Worm (Caenorhabditis elegans): Measurements from ENCODE around the gene ergi-1.

The ergi-1 gene

DNA sequence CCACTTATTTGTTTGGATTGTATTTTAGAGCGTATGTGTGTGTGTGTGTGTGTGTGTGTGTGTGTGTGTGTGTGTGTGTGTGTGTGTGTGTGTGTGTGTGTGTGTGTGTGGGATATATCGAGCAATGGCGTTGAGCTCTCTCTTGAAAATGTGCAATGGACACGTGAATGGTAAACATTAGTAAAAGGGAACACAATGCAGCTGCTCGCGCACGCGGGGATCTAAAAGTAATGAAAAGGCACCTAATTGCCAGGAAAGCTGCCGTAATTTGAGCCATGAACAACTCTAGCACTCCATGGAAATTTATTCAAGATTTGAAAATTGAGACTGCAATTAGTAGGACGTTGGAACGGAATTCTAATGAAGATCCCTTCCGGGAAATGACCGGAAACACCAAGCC lies 8.2 kb upstream of the ergi-1 start (continued):
- TF ChIP-seq lsy-2 (tag; optimal IDR thresholded peaks at IDR 0.05) (no peak), unc-62 (GFP tag; optimal IDR thresholded peaks at IDR 0.05) (no peak), ceh-83 (GFP tag; optimal IDR thresholded peaks at IDR 0.05) (no peak)

DNA sequence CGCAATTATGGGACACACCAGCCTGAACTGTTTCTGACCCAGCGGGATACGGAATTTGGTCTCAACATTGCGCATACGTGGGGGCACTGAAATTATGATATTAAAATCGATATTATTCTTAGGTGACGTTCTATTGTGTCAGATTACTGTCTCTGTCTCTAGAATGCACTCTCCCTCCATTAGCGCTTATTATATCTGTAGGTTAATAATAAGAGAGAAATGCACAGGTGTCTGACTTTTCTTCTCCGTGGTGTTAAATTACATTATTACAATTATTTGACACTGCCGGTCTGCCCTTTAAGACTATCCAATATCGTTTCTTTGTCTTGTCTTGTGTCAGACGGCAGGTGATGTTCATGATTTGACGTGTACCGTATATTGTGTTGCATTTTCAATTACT lies 7.5 kb upstream of the ergi-1 start:
- TF ChIP-seq unc-39 (tag; optimal IDR thresholded peaks at IDR 0.05) = peak; percentile 91
- no peak for TF ChIP-seq snpc-4 (tag; optimal IDR thresholded peaks at IDR 0.05)
- peak; percentile 10 for TF ChIP-seq ceh-39 (tag; optimal IDR thresholded peaks at IDR 0.05)
- peak; percentile 71 for TF ChIP-seq nhr-2 (tag; optimal IDR thresholded peaks at IDR 0.05)
- TF ChIP-seq lin-13 (tag; optimal IDR thresholded peaks at IDR 0.05) = no peak
- no peak for TF ChIP-seq unc-62 (GFP tag; optimal IDR thresholded peaks at IDR 0.05)
- no peak for TF ChIP-seq ces-1 (GFP tag; optimal IDR thresholded peaks at IDR 0.05)

DNA sequence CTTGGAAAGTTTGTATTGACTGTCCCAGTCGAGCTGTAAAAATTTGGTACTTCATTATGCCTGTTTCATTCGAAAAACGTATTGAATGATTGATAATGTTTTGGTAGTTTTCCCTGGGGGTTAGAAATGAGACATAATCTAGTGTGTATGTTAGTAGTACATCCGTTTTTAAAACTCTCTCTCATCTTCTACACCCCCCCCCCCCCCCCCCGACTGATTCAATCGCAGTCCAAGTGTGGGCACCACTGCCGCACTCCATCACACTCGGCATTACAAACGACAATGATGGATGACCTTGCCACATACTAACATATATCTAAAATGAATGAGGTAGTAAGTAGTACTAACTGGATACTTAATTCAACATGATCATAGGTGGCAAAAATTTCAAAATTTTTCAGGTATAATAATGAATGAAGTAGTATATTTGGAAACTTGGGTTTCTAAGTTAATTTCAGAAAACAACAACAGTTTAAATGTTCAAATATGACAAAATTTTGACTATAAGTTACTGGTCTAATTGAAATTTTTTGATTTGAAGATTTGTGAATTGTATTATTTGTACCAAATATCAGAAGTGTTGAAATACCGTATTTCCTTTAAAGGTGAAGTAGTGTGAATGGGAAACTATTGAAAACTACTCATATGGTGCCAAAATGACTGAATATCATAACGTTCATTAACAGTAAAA lies 6.5 kb upstream of the ergi-1 start:
- TF ChIP-seq ces-1 (GFP tag; optimal IDR thresholded peaks at IDR 0.05) (peak; percentile 15), M03D4.4 (tag; optimal IDR thresholded peaks at IDR 0.05) (peak; percentile 25), zip-8 (tag; optimal IDR thresholded peaks at IDR 0.05) (no peak), sptf-1 (tag; optimal IDR thresholded peaks at IDR 0.05) (peak; percentile 57)

DNA sequence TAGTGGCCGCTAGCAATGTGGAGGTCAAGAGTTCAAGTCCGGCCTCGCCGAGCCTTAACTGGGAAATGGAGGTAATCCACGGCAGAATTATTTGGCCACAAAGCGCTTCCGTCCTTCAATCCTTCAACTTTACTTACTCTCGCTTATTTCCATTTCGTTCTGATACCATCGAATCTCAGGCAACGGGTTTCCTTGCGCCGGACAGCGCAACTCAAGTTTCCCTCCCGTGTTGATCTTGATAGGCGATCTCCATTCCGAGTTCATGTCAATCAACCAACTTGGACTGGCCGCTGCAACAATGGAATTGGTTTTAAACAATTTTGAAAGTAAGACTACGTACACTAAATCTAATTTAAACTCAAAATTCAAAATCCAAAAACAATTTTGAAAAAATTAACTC lies 5.8 kb upstream of the ergi-1 start:
- TF ChIP-seq lsy-2 (tag; optimal IDR thresholded peaks at IDR 0.05) = no peak
- no peak for TF ChIP-seq ceh-83 (GFP tag; optimal IDR thresholded peaks at IDR 0.05)
- peak; percentile 41 for TF ChIP-seq elt-1 (tag; optimal IDR thresholded peaks at IDR 0.05; ENCODE audit: borderline replicate concordance, insufficient read depth)

DNA sequence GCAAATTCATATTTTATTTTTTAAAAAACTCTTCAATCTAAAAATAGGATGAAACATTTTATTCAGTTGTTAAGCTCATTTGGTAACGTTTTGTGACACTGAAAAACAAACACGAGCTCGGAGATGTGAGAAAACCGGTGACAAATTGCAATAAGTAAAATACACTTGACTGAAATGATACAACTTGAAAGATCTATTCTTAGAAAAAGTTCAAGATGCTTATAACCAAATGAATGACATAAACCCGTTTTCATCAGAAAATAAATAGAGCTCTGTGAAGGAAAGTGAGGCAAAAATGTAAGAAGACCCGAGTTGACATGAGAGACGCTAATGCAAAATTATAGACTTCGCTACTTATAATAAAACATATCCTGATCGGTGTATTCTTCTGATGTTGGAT lies 4.3 kb upstream of the ergi-1 start, which contains the start of gene smex-2:
TSS of gene smex-2 (minus strand) at position 101 of the 400 bp plus-strand sequence.
- TF ChIP-seq sem-2 (GFP tag; optimal IDR thresholded peaks at IDR 0.05) = no peak
- TF ChIP-seq snpc-4 (tag; optimal IDR thresholded peaks at IDR 0.05) = no peak
- TF ChIP-seq nhr-28 (tag; optimal IDR thresholded peaks at IDR 0.05) = no peak
- no peak for TF ChIP-seq pha-4 (tag; optimal IDR thresholded peaks at IDR 0.05)
- no peak for TF ChIP-seq unc-62 (GFP tag; optimal IDR thresholded peaks at IDR 0.05)
- TF ChIP-seq nhr-237 (tag; optimal IDR thresholded peaks at IDR 0.05) = no peak
- no peak for TF ChIP-seq mab-5 (tag; optimal IDR thresholded peaks at IDR 0.05)
- no peak for TF ChIP-seq ham-2 (GFP tag; optimal IDR thresholded peaks at IDR 0.05)
- no peak for TF ChIP-seq drap-1 (GFP tag; optimal IDR thresholded peaks at IDR 0.05)
- TF ChIP-seq elt-1 (tag; optimal IDR thresholded peaks at IDR 0.05; ENCODE audit: borderline replicate concordance, insufficient read depth) = no peak
- TF ChIP-seq nhr-12 (tag; optimal IDR thresholded peaks at IDR 0.05) = no peak
- TF ChIP-seq ceh-83 (GFP tag; optimal IDR thresholded peaks at IDR 0.05) = no peak
- no peak for TF ChIP-seq M03D4.4 (tag; optimal IDR thresholded peaks at IDR 0.05)
- no peak for TF ChIP-seq unc-120 (tag; optimal IDR thresholded peaks at IDR 0.05; ENCODE audit: poor library complexity, severe bottlenecking)
- TF ChIP-seq flh-1 (GFP tag; optimal IDR thresholded peaks at IDR 0.05) = no peak

DNA sequence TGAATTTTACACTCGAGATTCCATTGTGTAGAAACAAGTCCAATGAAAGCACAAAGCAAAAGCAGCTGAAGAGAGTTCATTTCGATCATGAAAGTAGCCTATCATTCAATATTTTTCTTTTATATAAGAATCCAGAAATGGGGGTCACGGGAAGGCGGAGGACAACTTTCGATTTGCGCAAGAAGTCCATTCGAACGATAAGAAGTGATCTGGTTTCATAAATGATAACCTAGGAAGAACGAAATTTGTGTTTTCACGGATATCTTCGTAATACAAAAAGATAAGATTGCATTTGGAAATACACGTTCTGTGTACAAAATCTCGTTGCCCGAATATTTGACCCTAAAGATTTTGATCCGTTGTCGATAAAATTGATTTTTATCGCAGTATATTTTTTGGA lies 3.7 kb downstream of the ergi-1 start, which contains the start of gene Y102A11A.5:
TSS of gene Y102A11A.5 (minus strand) at position 175 of the 400 bp plus-strand sequence.
- TF ChIP-seq elt-3 (tag; optimal IDR thresholded peaks at IDR 0.05) = peak; percentile 73
- TF ChIP-seq mls-2 (tag; optimal IDR thresholded peaks at IDR 0.05) = no peak

DNA sequence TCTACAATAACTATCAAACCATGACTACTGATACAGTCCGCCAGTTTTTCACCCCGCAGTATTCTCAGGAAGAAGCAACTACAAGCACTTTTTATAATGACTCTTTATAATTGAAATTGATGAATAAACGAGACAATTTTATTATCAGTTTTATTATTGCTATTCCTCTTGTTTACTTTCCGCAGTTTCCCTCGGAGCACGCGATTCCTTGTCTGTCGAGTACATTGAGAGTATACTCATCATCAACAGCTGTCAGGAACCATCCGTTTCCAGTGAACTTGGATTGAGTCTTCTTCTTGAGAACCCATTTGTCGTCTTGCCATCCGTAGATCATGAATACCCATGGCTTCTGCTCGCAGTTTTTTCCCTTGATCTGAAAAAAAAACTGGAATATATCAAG lies 4.2 kb downstream of the ergi-1 start:
- no peak for TF ChIP-seq sem-2 (GFP tag; optimal IDR thresholded peaks at IDR 0.05)
- TF ChIP-seq pha-4 (tag; optimal IDR thresholded peaks at IDR 0.05) = no peak
- TF ChIP-seq unc-39 (tag; optimal IDR thresholded peaks at IDR 0.05) = no peak
- no peak for TF ChIP-seq unc-62 (GFP tag; optimal IDR thresholded peaks at IDR 0.05)
- TF ChIP-seq blmp-1 (tag; optimal IDR thresholded peaks at IDR 0.05) = no peak
- TF ChIP-seq ces-1 (GFP tag; optimal IDR thresholded peaks at IDR 0.05) = no peak
- no peak for TF ChIP-seq ceh-39 (tag; optimal IDR thresholded peaks at IDR 0.05)
